Worm (Caenorhabditis elegans) whole organism, L4 larva: ENCODE measurements around the gene pho-9.

ENCODE experiments used
- hmg-1.1 ChIP-seq: fragments of 200-800 bp; sonication (Bioruptor generic); IDR thresholded peaks from 2 replicates; pipeline ENCODE4 v1.3.6; 2022; ENCODE audit warnings: missing genetic modification reagents, missing genetic modification characterization, missing compliant biosample characterization
- lin-38 ChIP-seq: fragments of 200-800 bp; sonication (Bioruptor generic); IDR thresholded peaks from 2 replicates; pipeline ENCODE4 v1.3.6; 2022; ENCODE audit warnings: missing genetic modification reagents, missing genetic modification characterization, missing compliant biosample characterization
- nhr-42 ChIP-seq: fragments of 200-800 bp; sonication (Bioruptor generic); IDR thresholded peaks from 2 replicates; pipeline ENCODE4 v1.3.6; 2022; ENCODE audit warnings: missing genetic modification characterization, missing compliant biosample characterization

ce11 chrIII:2711527-2711926 lies 49.1 kb downstream of the pho-9 start:
- peak; percentile 59 for TF ChIP-seq lin-38 (GFP tag; lab: Robert Waterston, UW)
- TF ChIP-seq nhr-42 (GFP tag; lab: Robert Waterston, UW), result no peak
- TF ChIP-seq hmg-1.1, result no peak
